Worm (Caenorhabditis elegans): ENCODE data around the gene slc-25A18.2.

ce11 chrIV:7510829-7511228 lies 36.0 kb downstream of the slc-25A18.2 start:
- no peak for TF ChIP-seq egl-13 (tag; optimal IDR thresholded peaks at IDR 0.05)
- TF ChIP-seq fos-1 (tag; optimal IDR thresholded peaks at IDR 0.05), result no peak
- no peak for TF ChIP-seq xbp-1 (tag; optimal IDR thresholded peaks at IDR 0.05)
- no peak for TF ChIP-seq irx-1 (tag; optimal IDR thresholded peaks at IDR 0.05)
- TF ChIP-seq unc-130 (tag; optimal IDR thresholded peaks at IDR 0.05), result no peak

Data from whole organism, L1 larva.